Worm (Caenorhabditis elegans) whole organism, young adult: ENCODE data around the gene flp-14.

Experiments
- B0019.2 ChIP-seq: fragments of 200-800 bp; sonication (Bioruptor generic); conservative IDR thresholded peaks from 2 replicates; pipeline ENCODE4 v1.3.6; 2022; ENCODE audit warnings: missing genetic modification reagents, missing genetic modification characterization, missing compliant biosample characterization
- C17E4.6 ChIP-seq: fragments of 200-800 bp; sonication (Bioruptor generic); IDR thresholded peaks from 2 replicates; pipeline ENCODE4 v1.3.6; 2022; ENCODE audit warnings: missing genetic modification reagents, missing genetic modification characterization, missing compliant biosample characterization
- D2030.7 ChIP-seq: fragments of 200-800 bp; sonication (Bioruptor generic); IDR thresholded peaks from 2 replicates; pipeline ENCODE4 v1.3.6; 2022; ENCODE audit warnings: missing genetic modification reagents, missing genetic modification characterization, missing compliant biosample characterization
- F22D6.2 ChIP-seq: sonication (generic microtip); optimal IDR thresholded peaks from 2 replicates; lab custom pipeline; 2016; ENCODE audit warnings: mild to moderate bottlenecking, missing genetic modification characterization, missing compliant biosample characterization
- F23B12.7 ChIP-seq: sonication (generic microtip); optimal IDR thresholded peaks from 2 replicates; lab custom pipeline; 2017; ENCODE audit warnings: missing genetic modification characterization, mild to moderate bottlenecking, missing compliant biosample characterization, antibody characterized with exemption, moderate library complexity; ENCODE audit not compliant: insufficient read depth
- F49E8.2 ChIP-seq: sonication (generic microtip); optimal IDR thresholded peaks from 3 replicates; lab custom pipeline; 2017; ENCODE audit warnings: missing genetic modification characterization, mild to moderate bottlenecking, missing compliant biosample characterization, antibody characterized with exemption, moderate library complexity; ENCODE audit not compliant: insufficient read depth
- F52B5.7 ChIP-seq: sonication (generic microtip); optimal IDR thresholded peaks from 2 replicates; lab custom pipeline; 2016; ENCODE audit warnings: mild to moderate bottlenecking, missing genetic modification characterization, missing compliant biosample characterization
- K11D2.4 ChIP-seq: fragments of 200-800 bp; sonication (Bioruptor generic); IDR thresholded peaks from 2 replicates; pipeline ENCODE4 v1.3.6; 2022; ENCODE audit warnings: missing genetic modification reagents, missing genetic modification characterization, missing compliant biosample characterization
- ZK185.1 ChIP-seq: sonication (generic microtip); optimal IDR thresholded peaks from 2 replicates; lab custom pipeline; 2016; ENCODE audit warnings: mild to moderate bottlenecking, missing genetic modification characterization, missing compliant biosample characterization; ENCODE audit not compliant: poor library complexity, severe bottlenecking
- aptf-2 ChIP-seq: fragments of 200-800 bp; sonication (Bioruptor generic); conservative IDR thresholded peaks from 2 replicates; pipeline ENCODE4 v1.3.6; 2022; ENCODE audit warnings: missing genetic modification reagents, missing genetic modification characterization, missing compliant biosample characterization
- aptf-3 ChIP-seq: fragments of 200-800 bp; sonication (Bioruptor generic); IDR thresholded peaks from 2 replicates; pipeline ENCODE4 v1.3.6; 2022; ENCODE audit warnings: missing genetic modification characterization, missing compliant biosample characterization
- attf-6 ChIP-seq: fragments of 200-800 bp; sonication (Bioruptor generic); IDR thresholded peaks from 2 replicates; pipeline ENCODE4 v1.3.6; 2022; ENCODE audit warnings: missing genetic modification reagents, missing genetic modification characterization, missing compliant biosample characterization
- bed-1 ChIP-seq: fragments of 200-800 bp; sonication (Bioruptor generic); IDR thresholded peaks from 2 replicates; pipeline ENCODE4 v1.3.6; 2022; ENCODE audit warnings: missing genetic modification reagents, missing genetic modification characterization, missing compliant biosample characterization
- bed-2 ChIP-seq: fragments of 200-800 bp; sonication (Bioruptor generic); IDR thresholded peaks from 2 replicates; pipeline ENCODE4 v1.3.6; 2022; ENCODE audit warnings: missing genetic modification reagents, missing genetic modification characterization, missing compliant biosample characterization
- ceh-100 ChIP-seq: fragments of 200-800 bp; sonication (Bioruptor generic); IDR thresholded peaks from 2 replicates; pipeline ENCODE4 v1.3.6; 2022; ENCODE audit warnings: missing genetic modification reagents, missing genetic modification characterization, missing compliant biosample characterization
- ceh-27 ChIP-seq: fragments of 200-800 bp; sonication (Bioruptor generic); optimal IDR thresholded peaks from 2 replicates; lab custom pipeline; 2018; ENCODE audit warnings: mild to moderate bottlenecking, missing genetic modification characterization, moderate library complexity, missing compliant biosample characterization
- ceh-58 ChIP-seq: fragments of 200-800 bp; sonication (Bioruptor generic); IDR thresholded peaks from 2 replicates; pipeline ENCODE4 v1.3.6; 2022; ENCODE audit warnings: missing genetic modification characterization, missing compliant biosample characterization
- ceh-79 ChIP-seq: sonication (generic microtip); optimal IDR thresholded peaks from 2 replicates; lab custom pipeline; 2017; ENCODE audit warnings: mild to moderate bottlenecking, missing genetic modification characterization, missing compliant biosample characterization
- chd-7 ChIP-seq: sonication (generic microtip); optimal IDR thresholded peaks from 2 replicates; lab custom pipeline; 2016; ENCODE audit warnings: mild to moderate bottlenecking, missing genetic modification characterization, moderate library complexity, missing compliant biosample characterization
- dox-1 ChIP-seq: fragments of 200-800 bp; sonication (Bioruptor generic); IDR thresholded peaks from 2 replicates; pipeline ENCODE4 v1.3.6; 2022; ENCODE audit warnings: missing genetic modification reagents, missing genetic modification characterization, missing compliant biosample characterization
- egrh-3 ChIP-seq: fragments of 200-800 bp; sonication (Bioruptor generic); IDR thresholded peaks from 2 replicates; pipeline ENCODE4 v1.3.6; 2022; ENCODE audit warnings: missing genetic modification reagents, missing genetic modification characterization, missing compliant biosample characterization
- ekl-4 ChIP-seq: fragments of 200-800 bp; sonication (Bioruptor generic); IDR thresholded peaks from 2 replicates; pipeline ENCODE4 v1.3.6; 2022; ENCODE audit warnings: missing genetic modification reagents, missing genetic modification characterization, missing compliant biosample characterization
- ets-4 ChIP-seq: fragments of 200-800 bp; sonication (Bioruptor generic); optimal IDR thresholded peaks from 2 replicates; lab custom pipeline; 2018; ENCODE audit warnings: mild to moderate bottlenecking, missing genetic modification characterization, missing compliant biosample characterization
- hsf-1 ChIP-seq: fragments of 200-800 bp; sonication (Bioruptor generic); IDR thresholded peaks from 2 replicates; pipeline ENCODE4 v1.3.6; 2022; ENCODE audit warnings: missing genetic modification reagents, missing genetic modification characterization, missing compliant biosample characterization
- let-526 ChIP-seq: fragments of 200-800 bp; sonication (Bioruptor generic); IDR thresholded peaks from 2 replicates; pipeline ENCODE4 v1.3.6; 2022; ENCODE audit warnings: missing genetic modification reagents, missing genetic modification characterization, missing compliant biosample characterization
- lin-40 ChIP-seq: sonication (generic microtip); optimal IDR thresholded peaks from 2 replicates; lab custom pipeline; 2016; ENCODE audit warnings: missing genetic modification characterization, mild to moderate bottlenecking, missing compliant biosample characterization, missing genotype, missing genetic modification reagents
- lsl-1 ChIP-seq: fragments of 200-800 bp; sonication (Bioruptor generic); optimal IDR thresholded peaks from 2 replicates; lab custom pipeline; 2018; ENCODE audit warnings: mild to moderate bottlenecking, missing genetic modification characterization, moderate library complexity, missing compliant biosample characterization
- madf-10 ChIP-seq: sonication (generic microtip); optimal IDR thresholded peaks from 2 replicates; lab custom pipeline; 2016; ENCODE audit warnings: mild to moderate bottlenecking, missing genetic modification characterization, missing compliant biosample characterization
- mcd-1 ChIP-seq: fragments of 200-800 bp; sonication (Bioruptor generic); IDR thresholded peaks from 2 replicates; pipeline ENCODE4 v1.3.6; 2022; ENCODE audit warnings: missing genetic modification reagents, missing genetic modification characterization, missing compliant biosample characterization
- nfya-1 ChIP-seq: sonication (generic microtip); optimal IDR thresholded peaks from 2 replicates; lab custom pipeline; 2017; ENCODE audit warnings: antibody characterized with exemption, missing compliant biosample characterization, missing genetic modification characterization, borderline replicate concordance; ENCODE audit not compliant: insufficient read depth
- nfyb-1 ChIP-seq: fragments of 200-800 bp; sonication (Bioruptor generic); IDR thresholded peaks from 2 replicates; pipeline ENCODE4 v1.3.6; 2022; ENCODE audit warnings: missing genetic modification reagents, missing genetic modification characterization, missing compliant biosample characterization
- nhr-90 ChIP-seq: sonication (generic microtip); optimal IDR thresholded peaks from 2 replicates; lab custom pipeline; 2016; ENCODE audit warnings: missing genotype, mild to moderate bottlenecking, missing genetic modification characterization, missing compliant biosample characterization
- pha-4 ChIP-seq: fragments of 150-350 bp; sonication (generic microtip); optimal IDR thresholded peaks from 2 replicates; lab custom pipeline; 2014; ENCODE audit warnings: missing biosample characterization, missing genetic modification reagents, missing genetic modification characterization
- rpc-1 ChIP-seq, 2 experiments: fragments of 150-350 bp in 1 of 2; sonication (generic microtip) in 1 of 2; optimal IDR thresholded peaks; 2 replicates each; lab custom pipeline; 2014 to 2018; ENCODE audit warnings: missing biosample characterization in 1 of 2, missing genetic modification characterization in 1 of 2, missing genetic modification reagents in 1 of 2, missing genotype in 1 of 2
- somi-1 ChIP-seq: fragments of 200-800 bp; sonication (Bioruptor generic); optimal IDR thresholded peaks from 2 replicates; lab custom pipeline; 2018; ENCODE audit warnings: mild to moderate bottlenecking, missing genetic modification characterization, missing compliant biosample characterization
- sptf-2 ChIP-seq: fragments of 200-800 bp; sonication (Bioruptor generic); optimal IDR thresholded peaks from 2 replicates; lab custom pipeline; 2018; ENCODE audit warnings: mild to moderate bottlenecking, missing genetic modification characterization, missing compliant biosample characterization
- tbp1 ChIP-seq: fragments of 200-800 bp; sonication (Bioruptor generic); optimal IDR thresholded peaks from 2 replicates; lab custom pipeline; 2018; ENCODE audit warnings: mild to moderate bottlenecking, missing genetic modification characterization, missing compliant biosample characterization
- unc-62 ChIP-seq: fragments of 150-350 bp; optimal IDR thresholded peaks from 2 replicates; lab custom pipeline; 2014; ENCODE audit warnings: missing biosample characterization, missing genetic modification reagents, missing genetic modification characterization
- xnd-1 ChIP-seq: sonication (generic microtip); optimal IDR thresholded peaks from 2 replicates; lab custom pipeline; 2016; ENCODE audit warnings: missing genotype, missing genetic modification reagents, missing genetic modification characterization, missing compliant biosample characterization
- zfh-2 ChIP-seq: fragments of 200-800 bp; sonication (Bioruptor generic); conservative IDR thresholded peaks from 2 replicates; pipeline ENCODE4 v1.3.6; 2022; ENCODE audit warnings: missing genetic modification reagents, missing genetic modification characterization, missing compliant biosample characterization
- zim-3 ChIP-seq: sonication (generic microtip); optimal IDR thresholded peaks from 2 replicates; lab custom pipeline; 2017; ENCODE audit warnings: mild to moderate bottlenecking, missing genetic modification characterization, moderate library complexity, missing compliant biosample characterization
- ztf-18 ChIP-seq: sonication (generic microtip); optimal IDR thresholded peaks from 2 replicates; lab custom pipeline; 2016; ENCODE audit warnings: missing genotype, mild to moderate bottlenecking, missing genetic modification characterization, missing compliant biosample characterization

The flp-14 gene

ce11 chrIII:12931786-12932427 is 21.6 kb downstream of the flp-14 start, which contains the start of gene rbm-7 (continued):
- TF ChIP-seq aptf-3 (no peak), K11D2.4 (GFP tag; lab: Robert Waterston, UW) (peak; percentile 76), ekl-4 (no peak), ztf-18 (tag; lab: Kevin White, UChicago) (peak; percentile 94), bed-1 (GFP tag; lab: Robert Waterston, UW) (no peak), lin-40 (tag; lab: Kevin White, UChicago) (peak; percentile 75), attf-6 (GFP tag; lab: Robert Waterston, UW) (no peak), rpc-1 (optimal IDR thresholded peaks at IDR 0.05; lab: Kevin White, UChicago) (no peak), rpc-1 (tag; optimal IDR thresholded peaks at IDR 0.05; lab: Kevin White, UChicago) (no peak), dox-1 (GFP tag; lab: Robert Waterston, UW) (peak; percentile 73), F23B12.7 (tag; lab: Kevin White, UChicago) (peak; percentile 38), tbp1 (GFP tag; lab: Kevin White, UChicago) (peak; percentile 48), ceh-79 (no peak), egrh-3 (no peak), bed-2 (GFP tag; lab: Robert Waterston, UW) (no peak), nfyb-1 (GFP tag; lab: Robert Waterston, UW) (peak; percentile 49; the same call in 1 of the 2 replicates), lsl-1 (GFP tag; lab: Kevin White, UChicago) (peak; percentile 55), nfya-1 (no peak), mcd-1 (peak; percentile 80)

ce11 chrIII:12932776-12933175 is 22.5 kb downstream of the flp-14 start:
- no peak for TF ChIP-seq aptf-2 (GFP tag; lab: Robert Waterston, UW)
- TF ChIP-seq hsf-1 (GFP tag; lab: Robert Waterston, UW) = no peak
- TF ChIP-seq C17E4.6 = no peak
- TF ChIP-seq B0019.2 (GFP tag; lab: Robert Waterston, UW) = no peak
- no peak for TF ChIP-seq ets-4 (GFP tag; lab: Kevin White, UChicago)
- no peak for TF ChIP-seq somi-1 (GFP tag; lab: Kevin White, UChicago)
- TF ChIP-seq ZK185.1 = no peak

- no peak for TF ChIP-seq madf-10 (tag; lab: Kevin White, UChicago)
These were observed 24.1 kb downstream of the flp-14 start, which contains the start of gene epg-3 for ce11 chrIII:12934417-12934816. epg-3 (plus strand) TSS chrIII:12934717.

ce11 chrIII:12942307-12942706 is 32.0 kb downstream of the flp-14 start, which contains the start of gene unc-25:
unc-25 (plus strand) TSS chrIII:12942651.
- no peak for TF ChIP-seq nhr-90 (tag; lab: Kevin White, UChicago)
- TF ChIP-seq zfh-2 (GFP tag; lab: Robert Waterston, UW) = 0 out of 2 replicates have a peak, but pooled peaks have one; percentile 16
- peak; percentile 43 for TF ChIP-seq zim-3
- no peak for TF ChIP-seq D2030.7 (GFP tag; lab: Robert Waterston, UW)
- TF ChIP-seq ceh-58 (GFP tag; lab: Robert Waterston, UW) = no peak
- no peak for TF ChIP-seq ceh-100 (GFP tag; lab: Robert Waterston, UW)
- no peak for TF ChIP-seq xnd-1 (tag; lab: Kevin White, UChicago)
- TF ChIP-seq lsl-1 (GFP tag; lab: Kevin White, UChicago) = no peak
- 0 out of 2 replicates have a peak, but pooled peaks have one; percentile 49 for TF ChIP-seq attf-6 (GFP tag; lab: Robert Waterston, UW)
- peak; percentile 17 for TF ChIP-seq chd-7 (tag; lab: Kevin White, UChicago)
- TF ChIP-seq F49E8.2 (tag; lab: Kevin White, UChicago) = no peak
- no peak for TF ChIP-seq unc-62 (GFP tag; lab: Kevin White, UChicago)
- TF ChIP-seq C17E4.6 = no peak
- no peak for TF ChIP-seq F22D6.2 (tag; lab: Kevin White, UChicago)
- no peak for TF ChIP-seq sptf-2
- peak; percentile 48 for TF ChIP-seq F52B5.7
- no peak for TF ChIP-seq pha-4 (tag; lab: Kevin White, UChicago)
- no peak for TF ChIP-seq F23B12.7 (tag; lab: Kevin White, UChicago)
- TF ChIP-seq ceh-27 (GFP tag; lab: Kevin White, UChicago) = peak; percentile 70
- no peak for TF ChIP-seq let-526 (GFP tag; lab: Robert Waterston, UW)
- TF ChIP-seq, all 124 proteins: peak for 6
